Worm (Caenorhabditis elegans) whole organism, mixed stage, embryonic: ENCODE results near the gene lin-22.

Experiments
- bed-3 ChIP-seq: fragments of 200-800 bp; sonication (Bioruptor generic); optimal IDR thresholded peaks from 3 replicates; lab custom pipeline; 2018; ENCODE audit warnings: mild to moderate bottlenecking, missing genetic modification characterization, moderate library complexity, missing compliant biosample characterization
- ceh-43 ChIP-seq: fragments of 200-800 bp; sonication (Bioruptor generic); optimal IDR thresholded peaks from 2 replicates; lab custom pipeline; 2018; ENCODE audit warnings: mild to moderate bottlenecking, missing genetic modification characterization, moderate library complexity, missing compliant biosample characterization
- elt-3 ChIP-seq: fragments of 150-350 bp; optimal IDR thresholded peaks from 2 replicates; lab custom pipeline; 2014; ENCODE audit warnings: missing biosample characterization, missing genetic modification characterization
- lin-32 ChIP-seq: fragments of 200-800 bp; sonication (Bioruptor generic); optimal IDR thresholded peaks from 2 replicates; lab custom pipeline; 2018; ENCODE audit warnings: mild to moderate bottlenecking, missing genetic modification characterization, missing compliant biosample characterization
- mls-2 ChIP-seq: sonication (generic microtip); optimal IDR thresholded peaks from 2 replicates; lab custom pipeline; 2016; ENCODE audit warnings: mild to moderate bottlenecking, missing genetic modification characterization, moderate library complexity, missing compliant biosample characterization
- nhr-28 ChIP-seq: fragments of 150-350 bp; optimal IDR thresholded peaks from 2 replicates; lab custom pipeline; 2014; ENCODE audit warnings: missing biosample characterization, missing genetic modification characterization
- pha-4 ChIP-seq: fragments of 150-350 bp; optimal IDR thresholded peaks from 2 replicates; lab custom pipeline; 2018; ENCODE audit warnings: missing biosample characterization, missing genetic modification reagents, missing genetic modification characterization
- sem-2 ChIP-seq: fragments of 200-800 bp; sonication (Bioruptor generic); optimal IDR thresholded peaks from 2 replicates; lab custom pipeline; 2018; ENCODE audit warnings: mild to moderate bottlenecking, missing genetic modification characterization, missing compliant biosample characterization
- snpc-4 ChIP-seq: fragments of 150-350 bp; optimal IDR thresholded peaks from 2 replicates; lab custom pipeline; 2014; ENCODE audit warnings: missing biosample characterization, missing genetic modification characterization
- ztf-11 ChIP-seq: fragments of 150-350 bp; optimal IDR thresholded peaks from 2 replicates; lab custom pipeline; 2014; ENCODE audit warnings: missing biosample characterization, missing genetic modification characterization

DNA sequence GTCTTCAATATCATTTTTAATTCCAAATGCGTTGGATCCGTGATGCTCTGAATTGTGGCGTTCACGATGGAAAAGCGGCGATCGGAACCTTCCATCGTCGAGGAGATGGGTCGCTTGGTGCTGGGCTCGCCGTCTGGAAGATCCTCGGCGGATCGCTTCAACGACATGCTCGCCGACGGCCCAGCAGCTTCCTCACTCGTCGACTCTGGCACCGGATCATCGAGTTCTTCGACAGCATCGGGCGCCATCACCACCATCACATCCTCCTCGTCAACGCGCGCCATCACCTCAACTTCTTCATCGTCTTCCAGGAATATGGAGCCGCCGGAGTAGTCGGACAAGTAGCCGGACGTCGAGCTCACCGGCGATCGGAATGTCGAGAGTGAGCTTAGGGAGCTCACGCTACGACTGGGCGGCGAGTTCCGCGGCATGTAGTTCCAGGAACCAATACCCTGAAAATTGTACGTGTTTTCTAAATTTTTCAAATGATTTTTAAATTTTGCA is 43.5 kb downstream of the lin-22 start, which contains the start of gene Y67D8C.6:
- no peak for TF ChIP-seq ztf-11 (tag; lab: Kevin White, UChicago)
- TF ChIP-seq nhr-28 (tag; lab: Kevin White, UChicago): no peak
- TF ChIP-seq ceh-43: no peak
- TF ChIP-seq elt-3: no peak
- no peak for TF ChIP-seq bed-3 (GFP tag; lab: Kevin White, UChicago)
- TF ChIP-seq lin-32: no peak
- TF ChIP-seq snpc-4 (tag; lab: Kevin White, UChicago): no peak
- TF ChIP-seq sem-2 (GFP tag; lab: Kevin White, UChicago): no peak
- TF ChIP-seq mls-2: no peak
- TF ChIP-seq pha-4 (tag; lab: Kevin White, UChicago): no peak
